Fruit fly (Drosophila melanogaster) whole organism, adult: Measurements from ENCODE around the gene atl.

Source experiments
- CG11617 ChIP-seq: fragments of 200-800 bp; sonication (Bioruptor generic); optimal IDR thresholded peaks from 2 replicates; lab custom pipeline; 2017; ENCODE audit warnings: mild to moderate bottlenecking, missing biosample characterization, missing genetic modification reagents, missing genetic modification characterization
- CG12768 ChIP-seq: fragments of 200-800 bp; sonication (Bioruptor generic); optimal IDR thresholded peaks from 2 replicates; lab custom pipeline; 2017; ENCODE audit warnings: missing biosample characterization, missing genetic modification characterization, mild to moderate bottlenecking, moderate library complexity, missing genetic modification reagents
- CG14711 ChIP-seq: fragments of 200-800 bp; sonication (Bioruptor generic); optimal IDR thresholded peaks from 2 replicates; lab custom pipeline; 2018; ENCODE audit warnings: missing biosample characterization, mild to moderate bottlenecking, missing genetic modification characterization, moderate library complexity
- CG1620 ChIP-seq: fragments of 200-800 bp; sonication (Bioruptor generic); optimal IDR thresholded peaks from 2 replicates; lab custom pipeline; 2016; ENCODE audit warnings: missing biosample characterization, missing genetic modification characterization
- CG33017 ChIP-seq: fragments of 200-800 bp; sonication (Bioruptor generic); optimal IDR thresholded peaks from 2 replicates; lab custom pipeline; 2018; ENCODE audit warnings: missing biosample characterization, mild to moderate bottlenecking, missing genetic modification characterization, moderate library complexity
- CG5204 ChIP-seq: fragments of 200-800 bp; sonication (Bioruptor generic); optimal IDR thresholded peaks from 2 replicates; lab custom pipeline; 2016; ENCODE audit warnings: missing biosample characterization, missing genetic modification characterization
- CG7045 ChIP-seq: fragments of 200-800 bp; sonication (Bioruptor generic); optimal IDR thresholded peaks from 2 replicates; lab custom pipeline; 2017; ENCODE audit warnings: missing biosample characterization, mild to moderate bottlenecking, missing genetic modification characterization
- CG7101 ChIP-seq: fragments of 200-800 bp; sonication (Bioruptor generic); optimal IDR thresholded peaks from 2 replicates; lab custom pipeline; 2018; ENCODE audit warnings: missing biosample characterization, mild to moderate bottlenecking, missing genetic modification characterization, moderate library complexity
- Clk ChIP-seq: fragments of 200-800 bp; sonication (Bioruptor generic); optimal IDR thresholded peaks from 2 replicates; lab custom pipeline; 2017; ENCODE audit warnings: missing biosample characterization, missing genetic modification characterization
- Crg-1 ChIP-seq: fragments of 200-800 bp; sonication (Bioruptor generic); optimal IDR thresholded peaks from 2 replicates; lab custom pipeline; 2016; ENCODE audit warnings: missing biosample characterization, missing genetic modification characterization
- Hr96 ChIP-seq: fragments of 200-800 bp; sonication (Bioruptor generic); optimal IDR thresholded peaks from 2 replicates; lab custom pipeline; 2016; ENCODE audit warnings: missing biosample characterization, missing genetic modification characterization
- Mnt ChIP-seq: fragments of 200-800 bp; sonication (Bioruptor generic); optimal IDR thresholded peaks from 2 replicates; lab custom pipeline; 2016; ENCODE audit warnings: missing biosample characterization, mild to moderate bottlenecking, missing genetic modification characterization
- bab1 ChIP-seq: fragments of 200-800 bp; sonication (Bioruptor generic); optimal IDR thresholded peaks from 3 replicates; lab custom pipeline; 2019; ENCODE audit warnings: missing biosample characterization, mild to moderate bottlenecking, missing genetic modification characterization, moderate library complexity
- cic ChIP-seq: fragments of 200-800 bp; sonication (Bioruptor generic); optimal IDR thresholded peaks from 2 replicates; lab custom pipeline; 2017; ENCODE audit warnings: missing biosample characterization, mild to moderate bottlenecking, missing genetic modification characterization, moderate library complexity
- cnc ChIP-seq, 2 experiments: fragments of >200 bp; optimal IDR thresholded peaks; 2 replicates each; lab custom pipeline; 2017
- kay ChIP-seq: fragments of 200-800 bp; sonication (Bioruptor generic); peaks from one replicate; lab custom pipeline; 2016; ENCODE audit warnings: missing biosample characterization, missing genetic modification characterization, borderline replicate concordance
- ovo ChIP-seq: fragments of 200-800 bp; sonication (Bioruptor generic); optimal IDR thresholded peaks from 2 replicates; lab custom pipeline; 2016; ENCODE audit warnings: missing biosample characterization, missing genetic modification characterization
- pad ChIP-seq: fragments of 200-800 bp; sonication (Bioruptor generic); optimal IDR thresholded peaks from 3 replicates; lab custom pipeline; 2017; ENCODE audit warnings: missing biosample characterization, missing genetic modification characterization, mild to moderate bottlenecking, moderate library complexity, missing genetic modification reagents
- tj ChIP-seq: fragments of 200-800 bp; sonication (Bioruptor generic); optimal IDR thresholded peaks from 3 replicates; lab custom pipeline; 2017; ENCODE audit warnings: missing biosample characterization, mild to moderate bottlenecking, missing genetic modification characterization, moderate library complexity
- toe ChIP-seq: fragments of 200-800 bp; sonication (Bioruptor generic); optimal IDR thresholded peaks from 2 replicates; lab custom pipeline; 2016; ENCODE audit warnings: missing biosample characterization, missing genetic modification characterization

The atl gene

DNA sequence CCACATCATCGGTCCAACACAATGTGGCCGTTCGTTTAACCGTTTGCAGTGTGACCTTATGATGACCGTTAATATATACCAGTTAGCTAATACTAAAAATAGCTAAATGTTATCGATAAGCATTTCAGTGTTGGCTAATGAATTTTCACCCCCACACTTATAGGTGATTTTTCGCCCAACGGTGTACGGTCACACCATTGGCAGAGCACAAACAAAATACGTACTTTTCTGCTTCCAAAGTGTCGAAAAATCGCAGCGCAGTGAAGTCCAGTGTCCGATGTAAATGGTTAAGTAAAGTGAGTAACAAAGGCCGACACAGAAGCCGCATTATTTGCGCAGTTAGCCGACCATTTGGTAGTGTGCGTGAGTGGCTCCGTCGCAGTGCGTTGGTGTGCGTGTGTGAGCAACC is at the start of gene atl, which contains the start of gene Syx18:
Gene atl (plus strand): TSS at position 155 of the 409 bp plus-strand sequence.
Gene Syx18 (minus strand): TSS at position 46 of the 409 bp plus-strand sequence.
- no peak for TF ChIP-seq CG11617 (GFP tag; lab: Kevin White, UChicago)
- TF ChIP-seq tj (GFP tag; lab: Kevin White, UChicago) = no peak
- TF ChIP-seq Crg-1 (GFP tag; lab: Kevin White, UChicago) = peak; percentile 36
- no peak for TF ChIP-seq kay (GFP tag; lab: Kevin White, UChicago)
- no peak for TF ChIP-seq cnc (optimal IDR thresholded peaks at IDR 0.05; lab: Kevin White, UChicago)
- no peak for TF ChIP-seq Clk (GFP tag; lab: Kevin White, UChicago)
- peak; percentile 56 for TF ChIP-seq CG14711 (tag; lab: Kevin White, UChicago)
- peak; percentile 38 for TF ChIP-seq cic
- TF ChIP-seq CG7101 (tag; lab: Kevin White, UChicago) = peak; percentile 28
- peak; percentile 41 for TF ChIP-seq Mnt (GFP tag; lab: Kevin White, UChicago)
- TF ChIP-seq bab1 (GFP tag; lab: Kevin White, UChicago) = peak; percentile 85
- peak; percentile 67 for TF ChIP-seq CG1620 (GFP tag; lab: Kevin White, UChicago)
- TF ChIP-seq toe = no peak
- peak; percentile 26 for TF ChIP-seq pad (GFP tag; lab: Kevin White, UChicago)
- no peak for TF ChIP-seq CG33017 (tag; lab: Kevin White, UChicago)

DNA sequence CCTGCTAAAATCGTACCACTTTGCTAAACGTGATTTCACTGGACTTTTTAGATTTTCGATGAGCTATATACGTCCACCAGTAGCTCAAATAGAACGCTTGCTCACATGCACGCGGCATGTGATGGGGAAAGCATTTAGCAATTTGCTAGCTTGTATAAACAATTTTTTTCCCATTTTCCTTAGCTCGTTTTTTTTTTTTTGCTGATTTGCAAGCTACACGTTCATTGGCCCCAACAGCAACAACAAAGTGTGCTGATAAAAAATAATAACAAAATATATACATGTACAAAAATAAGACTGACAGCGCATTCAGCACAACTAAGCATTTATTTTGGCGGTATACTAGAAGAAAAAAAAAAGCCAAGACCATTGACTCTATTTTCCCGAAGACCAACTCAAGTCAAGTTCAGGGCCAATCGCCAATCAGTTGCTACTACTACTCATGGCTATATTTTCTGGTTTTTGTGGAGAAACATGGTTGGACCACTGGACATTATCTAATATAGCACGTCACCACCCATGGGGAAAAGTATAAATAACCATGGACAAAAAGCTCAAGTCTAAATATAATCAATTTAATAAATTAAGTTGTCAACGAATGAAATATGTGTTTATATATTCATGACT is 49.6 kb upstream of the atl start:
- TF ChIP-seq CG5204 (GFP tag; lab: Kevin White, UChicago) (no peak), Mnt (GFP tag; lab: Kevin White, UChicago) (peak; percentile 26), bab1 (GFP tag; lab: Kevin White, UChicago) (no peak), tj (GFP tag; lab: Kevin White, UChicago) (peak; percentile 97), CG12768 (GFP tag; lab: Kevin White, UChicago) (peak; percentile 49), Hr96 (GFP tag; lab: Kevin White, UChicago) (no peak), cic (peak; percentile 54), ovo (GFP tag; lab: Kevin White, UChicago) (no peak), CG7101 (tag; lab: Kevin White, UChicago) (no peak), CG14711 (tag; lab: Kevin White, UChicago) (no peak), Clk (GFP tag; lab: Kevin White, UChicago) (no peak), Crg-1 (GFP tag; lab: Kevin White, UChicago) (no peak), CG1620 (GFP tag; lab: Kevin White, UChicago) (no peak), cnc (optimal IDR thresholded peaks at IDR 0.05; lab: Kevin White, UChicago) (no peak), CG7045 (GFP tag; lab: Kevin White, UChicago) (no peak), CG11617 (GFP tag; lab: Kevin White, UChicago) (no peak), pad (GFP tag; lab: Kevin White, UChicago) (no peak), CG33017 (tag; lab: Kevin White, UChicago) (no peak), kay (GFP tag; lab: Kevin White, UChicago) (peak; percentile 89)

DNA sequence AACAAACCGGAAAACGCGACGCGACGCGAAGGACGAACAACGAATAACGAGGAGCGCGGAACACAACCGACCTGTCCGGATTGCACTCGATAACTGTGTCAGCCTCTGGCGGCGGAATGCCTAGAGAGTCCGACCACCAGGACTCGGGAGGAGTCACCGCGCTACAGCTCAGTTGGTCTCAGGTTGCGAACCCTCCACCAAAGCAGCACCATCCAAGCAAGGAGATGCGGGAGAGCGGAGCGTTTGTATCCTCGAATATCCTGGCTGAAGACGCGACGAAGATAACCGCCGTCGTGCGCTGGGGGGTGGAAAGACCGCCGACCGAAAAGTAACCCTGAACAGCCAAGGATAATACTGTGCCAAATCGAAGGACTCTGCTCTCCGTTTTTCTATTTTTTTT is 48.1 kb upstream of the atl start:
- TF ChIP-seq CG14711 (tag; lab: Kevin White, UChicago) (no peak), kay (GFP tag; lab: Kevin White, UChicago) (no peak), tj (GFP tag; lab: Kevin White, UChicago) (no peak), CG12768 (GFP tag; lab: Kevin White, UChicago) (no peak), CG5204 (GFP tag; lab: Kevin White, UChicago) (no peak), Hr96 (GFP tag; lab: Kevin White, UChicago) (no peak), CG33017 (tag; lab: Kevin White, UChicago) (no peak), Mnt (GFP tag; lab: Kevin White, UChicago) (no peak), CG11617 (GFP tag; lab: Kevin White, UChicago) (no peak), CG7101 (tag; lab: Kevin White, UChicago) (no peak), ovo (GFP tag; lab: Kevin White, UChicago) (no peak), CG1620 (GFP tag; lab: Kevin White, UChicago) (no peak), bab1 (GFP tag; lab: Kevin White, UChicago) (no peak), toe (no peak), Clk (GFP tag; lab: Kevin White, UChicago) (no peak), cnc (optimal IDR thresholded peaks at IDR 0.05; lab: Kevin White, UChicago) (no peak), pad (GFP tag; lab: Kevin White, UChicago) (no peak), CG7045 (GFP tag; lab: Kevin White, UChicago) (no peak), cic (no peak), Crg-1 (GFP tag; lab: Kevin White, UChicago) (no peak)

DNA sequence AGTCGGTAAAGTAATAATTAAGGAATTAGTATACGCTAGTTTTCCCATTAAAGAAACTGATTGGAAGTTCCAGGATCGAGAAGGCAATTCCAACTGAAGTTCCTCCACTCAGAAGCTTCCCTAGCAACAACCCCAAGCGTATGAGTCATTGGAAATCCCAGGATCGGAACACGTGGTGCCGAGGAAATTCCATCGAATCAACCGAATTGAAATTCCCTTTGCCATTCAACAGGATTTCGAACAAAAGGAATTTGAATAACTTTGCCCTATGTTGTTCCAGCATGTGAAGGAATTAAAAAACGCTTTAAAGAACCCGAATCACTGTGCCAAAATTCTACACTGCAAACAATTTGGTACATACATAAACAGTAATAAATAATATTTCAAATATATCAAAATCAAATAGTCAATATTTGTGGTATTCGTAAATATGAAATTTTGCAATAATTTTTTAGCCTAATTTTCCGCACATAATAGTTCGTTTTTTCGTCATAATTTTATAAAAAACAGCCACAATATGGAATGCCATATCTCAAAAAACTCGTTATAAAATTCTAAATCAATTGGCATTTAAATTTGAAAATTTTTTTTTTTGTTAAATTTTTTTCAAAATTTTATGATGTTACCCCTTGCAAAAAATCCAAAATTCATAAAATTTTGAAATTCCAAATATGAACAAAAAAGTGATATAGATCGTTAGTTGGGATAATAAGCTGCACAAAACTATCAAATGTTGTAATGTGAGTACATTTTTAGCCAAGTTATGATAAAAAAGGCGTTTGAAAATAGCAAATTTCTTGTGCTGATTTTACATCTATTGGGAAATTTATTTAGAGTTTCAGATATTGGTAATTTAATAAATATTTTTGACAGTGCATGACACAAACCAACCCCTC is 45.2 kb upstream of the atl start:
- TF ChIP-seq CG12768 (GFP tag; lab: Kevin White, UChicago) (no peak), cnc (optimal IDR thresholded peaks at IDR 0.05; lab: Kevin White, UChicago) (no peak), ovo (GFP tag; lab: Kevin White, UChicago) (no peak), CG7045 (GFP tag; lab: Kevin White, UChicago) (no peak), Mnt (GFP tag; lab: Kevin White, UChicago) (no peak), CG14711 (tag; lab: Kevin White, UChicago) (no peak), kay (GFP tag; lab: Kevin White, UChicago) (no peak), pad (GFP tag; lab: Kevin White, UChicago) (no peak), Crg-1 (GFP tag; lab: Kevin White, UChicago) (no peak), CG33017 (tag; lab: Kevin White, UChicago) (no peak), bab1 (GFP tag; lab: Kevin White, UChicago) (no peak), tj (GFP tag; lab: Kevin White, UChicago) (no peak), CG1620 (GFP tag; lab: Kevin White, UChicago) (no peak), CG5204 (GFP tag; lab: Kevin White, UChicago) (no peak), Clk (GFP tag; lab: Kevin White, UChicago) (no peak)
